Worm (Caenorhabditis elegans) whole organism, L2 larva: ENCODE measurements around the gene Y39B6A.25.

Experiments used
- C34F6.9 ChIP-seq: fragments of 150-350 bp; optimal IDR thresholded peaks from 2 replicates; lab custom pipeline; 2014; ENCODE audit warnings: missing biosample characterization, missing genetic modification characterization
- egl-27 ChIP-seq: sonication (generic microtip); optimal IDR thresholded peaks from 3 replicates; lab custom pipeline; 2017; ENCODE audit warnings: missing biosample characterization, missing genetic modification reagents, missing genetic modification characterization
- elt-1 ChIP-seq: fragments of 150-350 bp; optimal IDR thresholded peaks from 2 replicates; lab custom pipeline; 2014; ENCODE audit warnings: missing biosample characterization, missing genetic modification characterization
- lin-13 ChIP-seq: fragments of 150-350 bp; optimal IDR thresholded peaks from 2 replicates; lab custom pipeline; 2014; ENCODE audit warnings: missing biosample characterization, missing genetic modification reagents, missing genetic modification characterization
- lsy-2 ChIP-seq, 2 experiments: fragments of 150-350 bp in 1 of 2; sonication (generic microtip) in 1 of 2; optimal IDR thresholded peaks; 2 replicates each; lab custom pipeline; 2014 to 2017; ENCODE audit warnings: missing biosample characterization in 2 of 2, missing genetic modification characterization in 2 of 2
- mab-5 ChIP-seq: fragments of 150-350 bp; optimal IDR thresholded peaks from 2 replicates; lab custom pipeline; 2014; ENCODE audit warnings: missing biosample characterization, missing genetic modification characterization
- sma-9 ChIP-seq, 2 experiments: fragments of 150-350 bp in 1 of 2; sonication (generic microtip) in 1 of 2; optimal IDR thresholded peaks; 2 replicates each; lab custom pipeline; 2014 to 2016; ENCODE audit warnings: missing genetic modification characterization in 2 of 2, mild to moderate bottlenecking in 1 of 2, missing biosample characterization in 1 of 2, missing compliant biosample characterization in 1 of 2, missing genetic modification reagents in 1 of 2, moderate library complexity in 1 of 2
- unc-62 ChIP-seq: fragments of 150-350 bp; optimal IDR thresholded peaks from 2 replicates; lab custom pipeline; 2014; ENCODE audit warnings: missing biosample characterization, missing genetic modification reagents, missing genetic modification characterization

DNA sequence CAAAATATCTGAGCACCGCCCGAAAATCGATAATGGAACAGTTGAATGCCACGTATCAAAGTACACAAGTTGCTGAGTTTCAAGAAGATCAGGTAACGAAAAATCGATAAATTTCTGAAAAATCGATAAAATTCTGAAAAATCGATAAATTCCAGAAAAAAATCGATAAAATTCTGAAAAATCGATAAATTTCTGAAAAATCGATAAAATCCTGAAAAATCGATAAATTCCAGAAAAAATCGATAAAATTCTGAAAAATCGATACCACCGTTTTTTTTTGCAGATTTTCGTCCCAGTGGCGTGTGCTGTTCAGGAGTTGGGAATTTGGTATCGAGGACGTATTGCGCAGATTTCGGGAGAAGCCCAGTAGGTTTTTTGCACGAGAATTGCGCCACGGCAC, 1.1 kb downstream of the Y39B6A.25 start:
- no peak for TF ChIP-seq egl-27 (tag; lab: Kevin White, UChicago)
- TF ChIP-seq mab-5 (tag; lab: Kevin White, UChicago), result no peak
- TF ChIP-seq elt-1 (tag; lab: Kevin White, UChicago), result no peak
- no peak for TF ChIP-seq C34F6.9
- TF ChIP-seq unc-62 (GFP tag; lab: Kevin White, UChicago), result no peak
- no peak for TF ChIP-seq sma-9 (GFP tag; optimal IDR thresholded peaks at IDR 0.05; lab: Kevin White, UChicago)
- no peak for TF ChIP-seq sma-9 (tag; optimal IDR thresholded peaks at IDR 0.05; lab: Kevin White, UChicago)
- TF ChIP-seq lsy-2 (tag; optimal IDR thresholded peaks at IDR 0.05; lab: Kevin White, UChicago), result no peak
- no peak for TF ChIP-seq lin-13 (GFP tag; lab: Kevin White, UChicago)
